Worm (Caenorhabditis elegans) whole organism, mixed stage, embryonic: Measurements from ENCODE around the gene C17E7.9.

ENCODE experiments used
- M03D4.4 ChIP-seq: sonication (generic microtip); optimal IDR thresholded peaks from 2 replicates; lab custom pipeline; 2017; ENCODE audit warnings: mild to moderate bottlenecking, missing genetic modification characterization, missing compliant biosample characterization
- elt-1 ChIP-seq: sonication (generic microtip); optimal IDR thresholded peaks from 2 replicates; lab custom pipeline; 2017; ENCODE audit warnings: missing genetic modification characterization, mild to moderate bottlenecking, missing compliant biosample characterization, antibody characterized with exemption, moderate library complexity, borderline replicate concordance; ENCODE audit not compliant: insufficient read depth
- mab-5 ChIP-seq: fragments of 150-350 bp; optimal IDR thresholded peaks from 2 replicates; lab custom pipeline; 2014; ENCODE audit warnings: missing biosample characterization, missing genetic modification characterization
- mep-1 ChIP-seq: fragments of 150-350 bp; optimal IDR thresholded peaks from 2 replicates; lab custom pipeline; 2017; ENCODE audit warnings: missing biosample characterization, missing genetic modification reagents, missing genetic modification characterization, inconsistent platforms
- nhr-12 ChIP-seq: fragments of 150-350 bp; optimal IDR thresholded peaks from 2 replicates; lab custom pipeline; 2014; ENCODE audit warnings: missing biosample characterization, missing genetic modification characterization
- nhr-237 ChIP-seq: fragments of 150-350 bp; optimal IDR thresholded peaks from 2 replicates; lab custom pipeline; 2014; ENCODE audit warnings: missing biosample characterization, missing genetic modification characterization
- sptf-1 ChIP-seq: sonication (generic microtip); optimal IDR thresholded peaks from 2 replicates; lab custom pipeline; 2017; ENCODE audit warnings: mild to moderate bottlenecking, missing genetic modification characterization, moderate library complexity, missing compliant biosample characterization
- zip-8 ChIP-seq: fragments of 150-350 bp; optimal IDR thresholded peaks from 2 replicates; lab custom pipeline; 2014; ENCODE audit warnings: missing biosample characterization, missing genetic modification characterization
- ztf-11 ChIP-seq: fragments of 150-350 bp; optimal IDR thresholded peaks from 2 replicates; lab custom pipeline; 2014; ENCODE audit warnings: missing biosample characterization, missing genetic modification characterization

DNA sequence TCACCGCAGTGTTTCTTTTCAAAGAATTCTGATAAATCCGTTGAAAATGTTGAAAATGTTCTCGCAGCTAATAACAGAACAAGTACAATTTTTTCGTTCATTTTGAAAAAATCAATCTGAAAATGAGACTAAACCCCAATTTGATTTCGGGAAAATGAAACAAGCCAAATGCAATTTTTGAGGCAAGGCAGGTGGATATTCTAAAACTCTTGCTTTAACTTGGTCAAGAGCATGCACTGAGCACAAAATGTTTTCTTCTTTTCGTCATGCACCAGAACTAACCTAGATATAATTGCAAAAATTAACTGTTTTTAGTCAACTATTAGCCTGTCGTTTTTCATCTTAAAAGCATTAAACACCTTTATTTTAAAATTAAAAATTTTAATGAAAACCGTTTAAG lies 9.4 kb upstream of the C17E7.9 start, which contains the start of gene irld-22:
- TF ChIP-seq elt-1 (tag; lab: Kevin White, UChicago), result no peak
- no peak for TF ChIP-seq zip-8 (tag; lab: Kevin White, UChicago)
- TF ChIP-seq sptf-1 (tag; lab: Kevin White, UChicago), result no peak
- no peak for TF ChIP-seq M03D4.4
- no peak for TF ChIP-seq nhr-12
- TF ChIP-seq ztf-11 (tag; lab: Kevin White, UChicago), result no peak
- no peak for TF ChIP-seq mab-5 (tag; lab: Kevin White, UChicago)
- TF ChIP-seq nhr-237, result no peak
- no peak for TF ChIP-seq mep-1 (tag; lab: Kevin White, UChicago)
